Worm (Caenorhabditis elegans) whole organism, young adult: ENCODE results near the gene vps-15.

ENCODE experiments used
- let-607 ChIP-seq, 2 experiments: fragments of 200-800 bp in 1 of 2; sonication (Bioruptor generic) in 1 of 2; sonication (generic microtip) in 1 of 2; optimal IDR thresholded peaks; 2 replicates each; lab custom pipeline; 2016 to 2018; ENCODE audit warnings: mild to moderate bottlenecking in 2 of 2, missing compliant biosample characterization in 2 of 2, missing genetic modification characterization in 2 of 2, moderate library complexity in 2 of 2, missing genotype in 1 of 2
- lin-35 ChIP-seq, 3 experiments: fragments of 150-350 bp in 2 of 3; sonication (generic microtip) in 1 of 3; optimal IDR thresholded peaks; 2 replicates each; lab custom pipeline; 2014 to 2018; ENCODE audit warnings: missing biosample characterization in 3 of 3, missing genetic modification characterization in 3 of 3, missing genetic modification reagents in 3 of 3
- madf-3 ChIP-seq: fragments of 200-800 bp; sonication (Bioruptor generic); IDR thresholded peaks from 2 replicates; pipeline ENCODE4 v1.3.6; 2022; ENCODE audit warnings: missing genetic modification reagents, missing genetic modification characterization, missing compliant biosample characterization
- pha-4 ChIP-seq: fragments of 150-350 bp; sonication (generic microtip); optimal IDR thresholded peaks from 2 replicates; lab custom pipeline; 2014; ENCODE audit warnings: missing biosample characterization, missing genetic modification reagents, missing genetic modification characterization

- TF ChIP-seq let-607 (tag; optimal IDR thresholded peaks at IDR 0.05; lab: Kevin White, UChicago) (no peak), pha-4 (tag; lab: Kevin White, UChicago) (no peak), madf-3 (no peak), lin-35 (GFP tag; optimal IDR thresholded peaks at IDR 0.05; lab: Kevin White, UChicago) (no peak)
Observed at ce11 chrII:11899761-11900160, 15.9 kb downstream of the vps-15 start.
